Worm (Caenorhabditis elegans) whole organism, midembryonic: ENCODE results near the gene exc-6.

Experiments used
- T22C8.4 ChIP-seq: fragments of 200-800 bp; sonication (Bioruptor generic); IDR thresholded peaks from 2 replicates; pipeline ENCODE4 v1.3.6; 2022; ENCODE audit warnings: missing genetic modification characterization, missing compliant biosample characterization
- cog-1 ChIP-seq: sonication (generic microtip); optimal IDR thresholded peaks from 2 replicates; lab custom pipeline; 2016; ENCODE audit warnings: missing genetic modification characterization, missing compliant biosample characterization
- flt-1 ChIP-seq: fragments of 200-800 bp; sonication (Bioruptor generic); IDR thresholded peaks from 2 replicates; pipeline ENCODE4 v1.3.6; 2022; ENCODE audit warnings: missing genetic modification characterization, missing compliant biosample characterization
- klf-2 ChIP-seq: fragments of 200-800 bp; sonication (Bioruptor generic); conservative IDR thresholded peaks from 2 replicates; pipeline ENCODE4 v1.3.6; 2022; ENCODE audit warnings: missing genetic modification reagents, missing genetic modification characterization, missing compliant biosample characterization
- med-1 ChIP-seq: sonication (generic microtip); optimal IDR thresholded peaks from 2 replicates; lab custom pipeline; 2017; ENCODE audit warnings: missing genetic modification characterization, mild to moderate bottlenecking, missing compliant biosample characterization, antibody characterized with exemption, missing genetic modification reagents; ENCODE audit not compliant: insufficient read depth
- ref-1 ChIP-seq: fragments of 200-800 bp; sonication (Bioruptor generic); conservative IDR thresholded peaks from 2 replicates; pipeline ENCODE4 v1.3.6; 2022; ENCODE audit warnings: missing genetic modification reagents, missing genetic modification characterization, missing compliant biosample characterization
- tab-1 ChIP-seq: fragments of 200-800 bp; sonication (Bioruptor generic); IDR thresholded peaks from 2 replicates; pipeline ENCODE4 v1.3.6; 2022; ENCODE audit warnings: missing genetic modification characterization, missing compliant biosample characterization
- ztf-23 ChIP-seq: fragments of 200-800 bp; sonication (Bioruptor generic); IDR thresholded peaks from 2 replicates; pipeline ENCODE4 v1.3.6; 2022; ENCODE audit warnings: missing genetic modification reagents, missing genetic modification characterization, missing compliant biosample characterization
- ztf-29 ChIP-seq: fragments of 200-800 bp; sonication (Bioruptor generic); IDR thresholded peaks from 2 replicates; pipeline ENCODE4 v1.3.6; 2022; ENCODE audit warnings: missing genetic modification reagents, missing genetic modification characterization, missing compliant biosample characterization

DNA sequence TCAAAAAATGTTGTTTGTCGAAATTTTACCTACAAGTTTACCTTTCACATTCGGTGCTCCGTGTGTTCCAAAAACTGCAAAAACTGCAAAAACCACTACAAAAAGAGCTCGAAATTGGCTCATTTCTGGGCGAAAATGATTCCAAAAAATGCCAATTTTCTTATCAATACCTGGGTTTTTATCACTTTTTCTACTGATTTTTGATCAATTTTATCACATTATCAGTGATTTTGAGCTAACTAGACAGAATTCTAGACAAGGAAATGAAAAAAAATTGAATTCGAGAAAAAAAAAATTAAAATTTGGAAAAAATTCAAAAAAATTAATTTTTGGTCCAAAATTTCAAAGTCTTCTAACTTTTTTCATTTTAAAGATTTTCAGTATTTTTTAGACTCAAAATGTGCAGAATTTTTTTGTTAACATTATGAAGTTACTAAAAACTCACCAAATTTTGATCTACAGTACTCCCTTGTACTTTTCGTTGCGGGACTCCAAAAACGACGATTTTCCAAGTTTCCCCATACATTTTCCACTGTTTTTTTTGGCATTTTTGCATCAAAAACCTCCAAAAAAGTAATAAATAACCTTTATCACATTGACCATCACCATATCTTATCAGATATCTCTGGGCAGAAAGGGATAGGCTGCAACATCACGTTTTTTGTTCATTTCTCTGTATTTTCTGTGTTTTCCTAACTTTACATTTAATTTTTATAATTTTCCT is 12.9 kb downstream of the exc-6 start, which contains the start of the genes F58B6.1 and acsd-1:
- TF ChIP-seq tab-1 (GFP tag; lab: Robert Waterston, UW) (no peak), cog-1 (no peak), med-1 (GFP tag; lab: Kevin White, UChicago) (no peak), ref-1 (GFP tag; lab: Robert Waterston, UW) (no peak), ztf-29 (GFP tag; lab: Robert Waterston, UW) (no peak), T22C8.4 (GFP tag; lab: Robert Waterston, UW) (no peak), ztf-23 (no peak), klf-2 (GFP tag; lab: Robert Waterston, UW) (no peak), flt-1 (GFP tag; lab: Robert Waterston, UW) (no peak)
